Fruit fly (Drosophila melanogaster): Measurements from ENCODE around the gene CG17660.

DNA sequence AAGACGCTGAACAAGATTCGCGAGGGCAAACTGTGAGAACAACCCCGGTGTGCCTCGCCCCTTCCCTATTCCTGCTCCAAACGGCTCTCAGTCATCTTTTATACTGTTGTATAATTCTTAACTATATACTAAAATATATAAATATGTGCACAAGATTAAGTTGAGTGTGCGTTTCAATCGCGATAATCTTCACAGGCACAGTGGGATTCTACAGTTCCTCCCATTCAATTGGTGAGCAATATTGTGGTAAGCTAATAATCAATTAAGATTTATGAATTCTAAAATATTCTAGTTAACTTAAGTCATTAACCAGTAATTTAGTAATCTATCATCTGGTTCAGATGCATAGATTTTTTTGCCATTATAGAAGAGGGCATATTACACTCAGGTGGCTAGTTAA lies 20.7 kb upstream of the CG17660 start:
- TF ChIP-seq kay (GFP tag; ENCODE audit: borderline replicate concordance) (no peak), Mnt (GFP tag; optimal IDR thresholded peaks at IDR 0.05) (peak; percentile 58), CG14711 (tag; optimal IDR thresholded peaks at IDR 0.05) (no peak), CG11617 (GFP tag; optimal IDR thresholded peaks at IDR 0.05) (peak; percentile 53), toe (GFP tag; optimal IDR thresholded peaks at IDR 0.05) (no peak), Crg-1 (GFP tag; optimal IDR thresholded peaks at IDR 0.05) (no peak), cic (GFP tag; optimal IDR thresholded peaks at IDR 0.05) (peak; percentile 89), CG33017 (tag; optimal IDR thresholded peaks at IDR 0.05) (peak; percentile 64), CG7101 (tag; optimal IDR thresholded peaks at IDR 0.05) (peak; percentile 5), CG12768 (GFP tag; optimal IDR thresholded peaks at IDR 0.05) (no peak), CG5204 (GFP tag; optimal IDR thresholded peaks at IDR 0.05) (no peak), CG7045 (GFP tag; optimal IDR thresholded peaks at IDR 0.05) (peak; percentile 43), CG1620 (GFP tag; optimal IDR thresholded peaks at IDR 0.05) (no peak), tj (GFP tag; optimal IDR thresholded peaks at IDR 0.05) (no peak)

Data from whole organism, adult.